Worm (Caenorhabditis elegans) whole organism, L4/young adult: ENCODE measurements around the gene srb-6.
A peak's percentile ranks its signal among the peaks of the same experiment; 100 is the strongest.

Experiments
- W03F9.2 ChIP-seq: fragments of 150-350 bp; optimal IDR thresholded peaks from 2 replicates; lab custom pipeline; 2014; ENCODE audit warnings: missing biosample characterization, missing genetic modification characterization
- dao-5 ChIP-seq: sonication (generic microtip); optimal IDR thresholded peaks from 2 replicates; lab custom pipeline; 2016; ENCODE audit warnings: missing genotype, missing genetic modification characterization, moderate library complexity, missing compliant biosample characterization
- him-1 ChIP-seq: sonication (generic microtip); optimal IDR thresholded peaks from 2 replicates; lab custom pipeline; 2016; ENCODE audit warnings: missing genotype, missing genetic modification reagents, missing genetic modification characterization, missing compliant biosample characterization

ce11 chrII:10197091-10197675 is 2.5 kb downstream of the srb-6 start, which contains the start of gene R05H5.3:
- TF ChIP-seq him-1 = peak; percentile 16
- no peak for TF ChIP-seq dao-5 (tag; lab: Kevin White, UChicago)
- TF ChIP-seq W03F9.2 (tag; lab: Kevin White, UChicago) = peak; percentile 49
